Worm (Caenorhabditis elegans) whole organism, young adult: Measurements from ENCODE around the gene lam-1.
"Not testable (repeated sequence)": the region's sequence is repeated elsewhere in the genome, so short reads cannot be mapped to it uniquely, and the experiment has no call there.

Experiments used
- F10E7.11 ChIP-seq: sonication (generic microtip); optimal IDR thresholded peaks from 2 replicates; lab custom pipeline; 2017; ENCODE audit warnings: mild to moderate bottlenecking, missing genetic modification characterization, moderate library complexity, missing compliant biosample characterization
- F39B2.1 ChIP-seq: fragments of 200-800 bp; sonication (Bioruptor generic); IDR thresholded peaks from 2 replicates; pipeline ENCODE4 v1.3.6; 2022; ENCODE audit warnings: missing genetic modification reagents, missing genetic modification characterization, missing compliant biosample characterization
- F52B5.7 ChIP-seq: sonication (generic microtip); optimal IDR thresholded peaks from 2 replicates; lab custom pipeline; 2016; ENCODE audit warnings: mild to moderate bottlenecking, missing genetic modification characterization, missing compliant biosample characterization
- F57A8.1 ChIP-seq: fragments of 200-800 bp; sonication (Bioruptor generic); optimal IDR thresholded peaks from 2 replicates; lab custom pipeline; 2018; ENCODE audit warnings: mild to moderate bottlenecking, missing genetic modification characterization, moderate library complexity, missing compliant biosample characterization
- T07F8.4 ChIP-seq: sonication (generic microtip); optimal IDR thresholded peaks from 2 replicates; lab custom pipeline; 2016; ENCODE audit warnings: mild to moderate bottlenecking, missing genetic modification characterization, moderate library complexity, missing compliant biosample characterization
- ZK185.1 ChIP-seq: sonication (generic microtip); optimal IDR thresholded peaks from 2 replicates; lab custom pipeline; 2016; ENCODE audit warnings: mild to moderate bottlenecking, missing genetic modification characterization, missing compliant biosample characterization; ENCODE audit not compliant: poor library complexity, severe bottlenecking
- ama-1 ChIP-seq, 3 experiments: fragments of 150-350 bp in 1 of 3; sonication (generic microtip) in 2 of 3; optimal IDR thresholded peaks; 2 replicates each; lab custom pipeline; 2014 to 2018; ENCODE audit warnings: missing biosample characterization in 2 of 3, missing genetic modification characterization in 2 of 3, missing genetic modification reagents in 2 of 3
- atf-7 ChIP-seq: sonication (generic microtip); optimal IDR thresholded peaks from 2 replicates; lab custom pipeline; 2017; ENCODE audit warnings: mild to moderate bottlenecking, missing genetic modification characterization, missing compliant biosample characterization
- dpl-1 ChIP-seq: fragments of 150-350 bp; optimal IDR thresholded peaks from 2 replicates; lab custom pipeline; 2014; ENCODE audit warnings: missing biosample characterization, missing genetic modification reagents, missing genetic modification characterization
- egl-18 ChIP-seq: fragments of 200-800 bp; sonication (Bioruptor generic); IDR thresholded peaks from 2 replicates; pipeline ENCODE4 v1.3.6; 2022; ENCODE audit warnings: missing genetic modification reagents, missing genetic modification characterization, missing compliant biosample characterization
- ekl-4 ChIP-seq: fragments of 200-800 bp; sonication (Bioruptor generic); IDR thresholded peaks from 2 replicates; pipeline ENCODE4 v1.3.6; 2022; ENCODE audit warnings: missing genetic modification reagents, missing genetic modification characterization, missing compliant biosample characterization
- gei-17 ChIP-seq: fragments of 200-800 bp; sonication (Bioruptor generic); optimal IDR thresholded peaks from 2 replicates; lab custom pipeline; 2018; ENCODE audit warnings: mild to moderate bottlenecking, missing genetic modification characterization, missing compliant biosample characterization
- him-1 ChIP-seq: sonication (generic microtip); optimal IDR thresholded peaks from 2 replicates; lab custom pipeline; 2016; ENCODE audit warnings: missing genotype, missing genetic modification reagents, missing genetic modification characterization, missing compliant biosample characterization
- hmg-20 ChIP-seq: fragments of 200-800 bp; sonication (Bioruptor generic); IDR thresholded peaks from 2 replicates; pipeline ENCODE4 v1.3.6; 2022; ENCODE audit warnings: missing genetic modification reagents, missing genetic modification characterization, missing compliant biosample characterization
- hrde-1 ChIP-seq: sonication (generic microtip); optimal IDR thresholded peaks from 2 replicates; lab custom pipeline; 2016; ENCODE audit warnings: missing genetic modification characterization, mild to moderate bottlenecking, missing compliant biosample characterization, moderate library complexity, missing genotype, missing genetic modification reagents, borderline replicate concordance
- lag-1 ChIP-seq: fragments of 200-800 bp; sonication (Bioruptor generic); IDR thresholded peaks from 2 replicates; pipeline ENCODE4 v1.3.6; 2022; ENCODE audit warnings: missing genetic modification reagents, missing genetic modification characterization, missing compliant biosample characterization
- lin-40 ChIP-seq: sonication (generic microtip); optimal IDR thresholded peaks from 2 replicates; lab custom pipeline; 2016; ENCODE audit warnings: missing genetic modification characterization, mild to moderate bottlenecking, missing compliant biosample characterization, missing genotype, missing genetic modification reagents
- lin-54 ChIP-seq: fragments of 200-800 bp; sonication (Bioruptor generic); optimal IDR thresholded peaks from 2 replicates; lab custom pipeline; 2018; ENCODE audit warnings: mild to moderate bottlenecking, missing genetic modification characterization, missing compliant biosample characterization
- mcd-1 ChIP-seq: fragments of 200-800 bp; sonication (Bioruptor generic); IDR thresholded peaks from 2 replicates; pipeline ENCODE4 v1.3.6; 2022; ENCODE audit warnings: missing genetic modification reagents, missing genetic modification characterization, missing compliant biosample characterization
- mel-28 ChIP-seq: sonication (generic microtip); optimal IDR thresholded peaks from 2 replicates; lab custom pipeline; 2016; ENCODE audit warnings: borderline replicate concordance, mild to moderate bottlenecking, missing genetic modification characterization, missing compliant biosample characterization
- mxl-1 ChIP-seq: sonication (generic microtip); optimal IDR thresholded peaks from 2 replicates; lab custom pipeline; 2016; ENCODE audit warnings: missing genetic modification characterization, missing compliant biosample characterization
- snpc-1.1 ChIP-seq: sonication (generic microtip); optimal IDR thresholded peaks from 2 replicates; lab custom pipeline; 2017; ENCODE audit warnings: missing genetic modification characterization, mild to moderate bottlenecking, missing compliant biosample characterization, antibody characterized with exemption, moderate library complexity, missing genotype, missing genetic modification reagents; ENCODE audit not compliant: insufficient read depth
- snpc-4 ChIP-seq, 5 experiments: fragments of 150-350 bp in 1 of 5; sonication (generic microtip) in 4 of 5; optimal IDR thresholded peaks; 2 replicates each; lab custom pipeline; 2014 to 2018; ENCODE audit warnings: missing genetic modification characterization in 5 of 5, missing biosample characterization in 3 of 5, antibody characterized with exemption in 2 of 5, mild to moderate bottlenecking in 2 of 5, missing compliant biosample characterization in 2 of 5, missing genotype in 2 of 5, moderate library complexity in 2 of 5, missing genetic modification reagents in 1 of 5
- sptf-2 ChIP-seq: fragments of 200-800 bp; sonication (Bioruptor generic); optimal IDR thresholded peaks from 2 replicates; lab custom pipeline; 2018; ENCODE audit warnings: mild to moderate bottlenecking, missing genetic modification characterization, missing compliant biosample characterization
- tbp1 ChIP-seq: fragments of 200-800 bp; sonication (Bioruptor generic); optimal IDR thresholded peaks from 2 replicates; lab custom pipeline; 2018; ENCODE audit warnings: mild to moderate bottlenecking, missing genetic modification characterization, missing compliant biosample characterization
- unc-130 ChIP-seq: sonication (generic microtip); optimal IDR thresholded peaks from 2 replicates; lab custom pipeline; 2016; ENCODE audit warnings: missing genetic modification reagents, missing genetic modification characterization, missing compliant biosample characterization
- zim-3 ChIP-seq: sonication (generic microtip); optimal IDR thresholded peaks from 2 replicates; lab custom pipeline; 2017; ENCODE audit warnings: mild to moderate bottlenecking, missing genetic modification characterization, moderate library complexity, missing compliant biosample characterization

The lam-1 gene

ce11 chrIV:5149793-5150192, 23.3 kb upstream of the lam-1 start, which contains the start of gene C24D10.5 (continued):
- no peak for TF ChIP-seq lag-1 (GFP tag; lab: Robert Waterston, UW)
- TF ChIP-seq F57A8.1 (GFP tag; lab: Kevin White, UChicago): no peak
- no peak for TF ChIP-seq F10E7.11 (tag; lab: Kevin White, UChicago)

DNA sequence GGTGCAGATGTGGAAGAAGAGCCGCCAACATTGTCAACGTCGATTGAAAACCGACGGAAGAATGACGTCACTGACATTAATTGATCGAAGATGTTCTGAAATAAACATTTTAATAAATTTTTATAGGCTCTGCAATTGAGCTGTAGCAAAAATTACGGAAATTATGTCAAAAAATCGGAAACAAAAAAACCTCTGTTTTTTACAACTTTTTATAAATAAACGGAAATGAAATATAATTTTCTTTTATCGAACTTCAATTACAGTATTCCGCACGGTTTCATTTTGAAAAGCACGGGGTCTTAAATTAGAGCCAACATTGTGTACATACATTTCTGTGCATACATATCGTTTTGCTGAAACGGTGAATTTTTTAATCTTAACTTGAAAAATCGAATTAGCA, 20.7 kb upstream of the lam-1 start, which contains the start of gene soc-2:
Gene soc-2, minus strand, starts transcription at position 101 of the 400 bp plus-strand sequence.
- TF ChIP-seq mxl-1 (tag; lab: Kevin White, UChicago) (no peak), tbp1 (no peak), dpl-1 (GFP tag; lab: Kevin White, UChicago) (no peak), ZK185.1 (no peak), ekl-4 (no peak), mel-28 (tag; lab: Kevin White, UChicago) (no peak), zim-3 (tag; lab: Kevin White, UChicago) (no peak)

DNA sequence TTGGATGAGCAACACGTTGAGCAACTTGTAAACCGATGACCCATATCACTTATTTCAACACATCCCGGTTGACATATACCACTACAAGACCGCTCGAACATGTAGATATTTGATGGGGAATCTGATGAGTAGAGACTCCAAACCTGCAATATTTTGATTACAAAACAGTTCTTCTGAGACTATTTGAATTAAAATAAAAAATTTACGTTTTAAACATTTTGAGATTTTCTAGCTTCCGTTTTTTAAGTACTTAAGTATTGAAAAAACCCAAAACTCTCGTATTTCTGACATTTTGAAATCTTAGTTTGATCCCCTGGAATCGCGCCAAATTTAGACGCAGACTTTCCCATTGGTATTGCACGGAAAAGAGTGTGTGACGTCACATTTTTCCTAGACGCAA, 15.9 kb upstream of the lam-1 start, which contains the start of gene C24D10.49:
Gene C24D10.49, minus strand, starts transcription at position 101 of the 400 bp plus-strand sequence.
- no peak for TF ChIP-seq him-1 (tag; lab: Kevin White, UChicago)
- no peak for TF ChIP-seq F52B5.7 (tag; lab: Kevin White, UChicago)
- no peak for TF ChIP-seq unc-130 (GFP tag; lab: Kevin White, UChicago)
- no peak for TF ChIP-seq atf-7 (tag; lab: Kevin White, UChicago)

- no peak for TF ChIP-seq ama-1 (optimal IDR thresholded peaks at IDR 0.05; lab: Kevin White, UChicago)
- TF ChIP-seq ama-1 (GFP tag; optimal IDR thresholded peaks at IDR 0.05; lab: Kevin White, UChicago): no peak
- TF ChIP-seq snpc-4 (GFP tag; optimal IDR thresholded peaks at IDR 0.05; lab: Kevin White, UChicago): peak; percentile 40
- peak in 3 of 4 experiments; percentile 21 to 84 (median 70) for TF ChIP-seq snpc-4 (tag; optimal IDR thresholded peaks at IDR 0.05; lab: Kevin White, UChicago)
- no peak for TF ChIP-seq F39B2.1 (GFP tag; lab: Robert Waterston, UW)
- no peak for TF ChIP-seq T07F8.4 (tag; lab: Kevin White, UChicago)
- TF ChIP-seq hmg-20 (GFP tag; lab: Robert Waterston, UW): no peak
- no peak for TF ChIP-seq sptf-2
- TF ChIP-seq zim-3 (tag; lab: Kevin White, UChicago): no peak
- TF ChIP-seq lin-54 (GFP tag; lab: Kevin White, UChicago): no peak
- no peak for TF ChIP-seq F10E7.11 (tag; lab: Kevin White, UChicago)
- peak; percentile 87 for TF ChIP-seq mcd-1 (GFP tag; lab: Robert Waterston, UW)
- no peak for TF ChIP-seq gei-17 (GFP tag; lab: Kevin White, UChicago)
- TF ChIP-seq, all 124 proteins: peak for 2
Measured at ce11 chrIV:5160171-5160570, 13.0 kb upstream of the lam-1 start, which contains the start of the genes C24D10.6 and C24D10.4. Gene C24D10.6, minus strand, starts transcription at chrIV:5160248. Gene C24D10.4, plus strand, starts transcription at chrIV:5160522.

DNA sequence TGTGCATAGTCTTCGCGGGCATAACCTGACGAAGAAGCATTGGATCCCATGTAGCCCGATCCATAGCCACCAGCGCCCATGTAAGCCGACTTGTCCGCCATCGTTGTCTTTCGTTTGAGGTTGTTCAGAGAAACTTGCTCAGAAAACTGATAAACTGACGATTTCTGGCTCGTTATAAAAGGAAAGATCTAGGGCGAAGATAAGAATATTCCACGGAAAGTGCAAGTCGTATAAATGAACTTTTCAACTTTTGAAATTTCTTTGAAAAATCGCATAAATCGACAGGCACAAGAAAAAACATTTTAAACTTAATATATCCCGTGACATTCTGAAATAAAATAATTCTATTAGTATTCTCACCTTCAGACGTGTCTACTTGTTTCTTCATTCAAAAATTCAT, 10.2 kb upstream of the lam-1 start, which contains the start of the genes nspd-3 and C24D10.2:
Gene nspd-3, minus strand, starts transcription at position 101 of the 400 bp plus-strand sequence.
Gene C24D10.2, plus strand, starts transcription at position 399 of the 400 bp plus-strand sequence.
- not testable (repeated sequence) for TF ChIP-seq F57A8.1 (GFP tag; lab: Kevin White, UChicago); lin-40 (tag; lab: Kevin White, UChicago); F39B2.1 (GFP tag; lab: Robert Waterston, UW)

- not testable (repeated sequence) for TF ChIP-seq hrde-1 (tag; lab: Kevin White, UChicago); egl-18 (GFP tag; lab: Robert Waterston, UW); snpc-1.1 (tag; lab: Kevin White, UChicago)
Measured at ce11 chrIV:5165626-5166025, 7.5 kb upstream of the lam-1 start, which contains the start of gene nspd-6. Gene nspd-6, minus strand, starts transcription at chrIV:5165726.
